Fruit fly (Drosophila melanogaster): Measurements from ENCODE around the gene sas.

Gene sas

dm6 chr3R:7172978-7173377, 10.4 kb downstream of the sas start:
- TF ChIP-seq Pdp1 (GFP tag; optimal IDR thresholded peaks at IDR 0.05) = peak in 1 of 2 experiments; percentile 58
- TF ChIP-seq amos (GFP tag; IDR thresholded peaks at IDR 0.05; ENCODE audit: partially characterized antibody) = no peak
- peak; percentile 62 for TF ChIP-seq Ets65A (GFP tag)

DNA sequence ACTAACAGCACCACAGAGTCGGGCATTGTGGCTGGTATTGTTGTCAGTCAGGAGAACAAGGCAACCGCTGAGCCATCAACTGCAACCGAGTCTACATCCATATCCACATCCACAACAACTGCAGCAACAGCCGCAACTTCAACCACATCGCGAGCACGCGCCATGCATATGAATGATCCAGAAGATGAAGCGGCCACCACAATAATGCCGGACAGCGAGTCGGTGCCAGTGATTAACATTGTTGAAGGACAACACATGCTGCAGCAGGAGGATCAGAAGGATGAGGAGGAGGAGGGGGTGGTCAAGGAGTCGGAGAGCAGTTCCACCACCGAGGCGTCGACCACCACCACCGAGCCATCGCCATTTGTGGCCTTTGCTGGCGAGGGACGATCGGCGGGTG, 12.1 kb downstream of the sas start:
- TF ChIP-seq hth (optimal IDR thresholded peaks at IDR 0.05) = no peak
- TF ChIP-seq tgo (GFP tag; IDR thresholded peaks at IDR 0.05) = no peak
- no peak for TF ChIP-seq ken (GFP tag; IDR thresholded peaks at IDR 0.05)
- no peak for TF ChIP-seq Sry-δ (GFP tag; optimal IDR thresholded peaks at IDR 0.05)
- TF ChIP-seq sug (tag; optimal IDR thresholded peaks at IDR 0.05) = no peak
- no peak for TF ChIP-seq H15 (GFP tag; IDR thresholded peaks at IDR 0.05)
- no peak for TF ChIP-seq CG17802 (tag; optimal IDR thresholded peaks at IDR 0.05)
- TF ChIP-seq CG17568 (GFP tag; optimal IDR thresholded peaks at IDR 0.05) = no peak
- no peak for TF ChIP-seq CG6791 (GFP tag; IDR thresholded peaks at IDR 0.05; ENCODE audit: partially characterized antibody)

DNA sequence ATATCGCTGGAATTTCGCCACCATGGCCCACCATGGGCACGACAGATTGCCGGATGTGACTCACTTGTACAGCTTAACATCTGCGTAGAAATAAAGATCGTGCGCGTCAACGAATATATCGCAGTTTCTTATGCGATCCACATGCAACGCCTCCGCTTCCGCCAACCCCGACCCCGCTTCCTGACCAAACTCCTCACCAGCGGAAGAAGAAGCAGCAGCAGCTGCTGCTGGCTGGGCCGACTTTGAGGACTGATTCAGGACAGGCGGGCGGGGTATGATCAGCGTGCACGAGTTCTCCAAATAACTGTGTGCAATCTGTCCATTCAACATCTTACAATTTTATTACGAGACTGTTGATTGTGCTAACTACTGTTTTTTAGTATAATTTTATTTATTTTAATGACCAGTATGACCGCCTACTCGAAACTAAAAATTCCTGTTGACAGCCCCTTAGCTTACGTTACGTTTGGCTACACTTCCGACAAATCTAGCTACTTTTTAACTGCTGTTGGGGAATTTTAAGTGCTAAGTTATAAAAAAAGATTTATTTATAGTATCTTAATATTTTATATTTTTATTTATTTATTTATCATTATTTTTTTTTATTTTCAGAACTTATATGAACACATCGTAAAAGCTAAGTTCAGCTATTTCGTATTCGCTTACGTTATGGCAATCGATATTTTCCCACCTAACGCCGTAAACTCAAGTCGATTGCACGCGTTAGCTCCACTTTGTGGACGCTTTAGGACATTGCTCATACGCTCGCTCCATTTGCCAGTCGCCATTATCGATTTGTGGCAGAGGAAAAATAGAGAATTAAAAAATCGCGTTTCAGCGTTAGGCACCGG, 23.9 kb downstream of the sas start, which contains the start of the genes CG10055 and lap:
CG10055 (minus strand) TSS at position 432 of the 851 bp plus-strand sequence.
lap (plus strand) TSS at position 753 of the 851 bp plus-strand sequence.
- TF ChIP-seq Dip2 (GFP tag; IDR thresholded peaks at IDR 0.05) (no peak), Atf3 (GFP tag; optimal IDR thresholded peaks at IDR 0.05) (no peak), otp (GFP tag; IDR thresholded peaks at IDR 0.05) (no peak), CG12659 (GFP tag; optimal IDR thresholded peaks at IDR 0.05) (peak; percentile 71), CG18476 (GFP tag; optimal IDR thresholded peaks at IDR 0.05) (no peak), CG9797 (GFP tag; optimal IDR thresholded peaks at IDR 0.05) (peak; percentile 55), psq (GFP tag; optimal IDR thresholded peaks at IDR 0.05) (no peak), CG9437 (GFP tag; optimal IDR thresholded peaks at IDR 0.05) (peak; percentile 100), Bgb (GFP tag; IDR thresholded peaks at IDR 0.05; ENCODE audit: partially characterized antibody) (peak; percentile 57; the same call in 1 of the 2 replicates), CG15073 (GFP tag; optimal IDR thresholded peaks at IDR 0.05) (no peak), CG3065 (GFP tag; optimal IDR thresholded peaks at IDR 0.05) (no peak), CHES-1-like (GFP tag; optimal IDR thresholded peaks at IDR 0.05) (no peak), Rx (GFP tag; IDR thresholded peaks at IDR 0.05) (no peak), crol (GFP tag; IDR thresholded peaks at IDR 0.05) (peak; percentile 93), CG6654 (GFP tag; optimal IDR thresholded peaks at IDR 0.05) (no peak), oc (tag; optimal IDR thresholded peaks at IDR 0.05) (no peak), CG12391 (tag; optimal IDR thresholded peaks at IDR 0.05) (peak; percentile 50), corto (GFP tag; optimal IDR thresholded peaks at IDR 0.05) (no peak), Hr3 (GFP tag; optimal IDR thresholded peaks at IDR 0.05) (peak; percentile 5), CG8924 (tag; optimal IDR thresholded peaks at IDR 0.05) (peak; percentile 20), CG10209 (GFP tag; optimal IDR thresholded peaks at IDR 0.05) (no peak), bbx (GFP tag; IDR thresholded peaks at IDR 0.05; ENCODE audit: partially characterized antibody) (peak; percentile 47; the same call in 1 of the 2 replicates), CG7928 (GFP tag; optimal IDR thresholded peaks at IDR 0.05) (no peak), row (GFP tag; IDR thresholded peaks at IDR 0.05) (peak; percentile 50), CG16815 (GFP tag; optimal IDR thresholded peaks at IDR 0.05) (no peak), MBD-R2 (GFP tag; IDR thresholded peaks at IDR 0.05) (peak; percentile 73), tin (GFP tag; optimal IDR thresholded peaks at IDR 0.05) (no peak), HLHmδ (GFP tag; optimal IDR thresholded peaks at IDR 0.05) (peak; percentile 4), HLH4C (GFP tag; IDR thresholded peaks at IDR 0.05; ENCODE audit: partially characterized antibody) (no peak; the same call in 1 of the 3 replicates), CG34422 (GFP tag; IDR thresholded peaks at IDR 0.05) (peak; percentile 45; the same call in 1 of the 3 replicates), stwl (tag; optimal IDR thresholded peaks at IDR 0.05) (peak; percentile 22), CG6791 (GFP tag; IDR thresholded peaks at IDR 0.05; ENCODE audit: partially characterized antibody) (peak; percentile 56; the same call in 2 of the 3 replicates), Sry-δ (GFP tag; optimal IDR thresholded peaks at IDR 0.05) (peak; percentile 66), CG14860 (GFP tag; IDR thresholded peaks at IDR 0.05; ENCODE audit: partially characterized antibody) (peak; percentile 38; the same call in 1 of the 3 replicates), CG3847 (GFP tag; IDR thresholded peaks at IDR 0.05) (no peak)

Measured in whole organism, embryonic.